Fruit fly (Drosophila melanogaster): Measurements from ENCODE around the gene CG7362.

- no peak for TF ChIP-seq Hr96 (GFP tag; optimal IDR thresholded peaks at IDR 0.05)
- no peak for TF ChIP-seq CG14711 (tag; optimal IDR thresholded peaks at IDR 0.05)
Measured at dm6 chr3R:14707703-14708643, 46.3 kb downstream of the CG7362 start.
